Worm (Caenorhabditis elegans) whole organism, young adult: ENCODE results near the gene srh-7.

Experiments
- K11D2.4 ChIP-seq: fragments of 200-800 bp; sonication (Bioruptor generic); IDR thresholded peaks from 2 replicates; pipeline ENCODE4 v1.3.6; 2022; ENCODE audit warnings: missing genetic modification reagents, missing genetic modification characterization, missing compliant biosample characterization
- dpl-1 ChIP-seq: fragments of 150-350 bp; optimal IDR thresholded peaks from 2 replicates; lab custom pipeline; 2014; ENCODE audit warnings: missing biosample characterization, missing genetic modification reagents, missing genetic modification characterization
- egl-44 ChIP-seq: fragments of 200-800 bp; sonication (Bioruptor generic); IDR thresholded peaks from 2 replicates; pipeline ENCODE4 v1.3.6; 2022; ENCODE audit warnings: missing genetic modification reagents, missing genetic modification characterization, missing compliant biosample characterization
- hmg-20 ChIP-seq: fragments of 200-800 bp; sonication (Bioruptor generic); IDR thresholded peaks from 2 replicates; pipeline ENCODE4 v1.3.6; 2022; ENCODE audit warnings: missing genetic modification reagents, missing genetic modification characterization, missing compliant biosample characterization
- sdz-38 ChIP-seq: sonication (generic microtip); optimal IDR thresholded peaks from 2 replicates; lab custom pipeline; 2016; ENCODE audit warnings: missing genotype, missing genetic modification characterization, missing compliant biosample characterization
- snpc-4 ChIP-seq, 5 experiments: fragments of 150-350 bp in 1 of 5; sonication (generic microtip) in 4 of 5; optimal IDR thresholded peaks; 2 replicates each; lab custom pipeline; 2014 to 2018; ENCODE audit warnings: missing genetic modification characterization in 5 of 5, missing biosample characterization in 3 of 5, antibody characterized with exemption in 2 of 5, mild to moderate bottlenecking in 2 of 5, missing compliant biosample characterization in 2 of 5, missing genotype in 2 of 5, moderate library complexity in 2 of 5, missing genetic modification reagents in 1 of 5
- unc-62 ChIP-seq: fragments of 150-350 bp; optimal IDR thresholded peaks from 2 replicates; lab custom pipeline; 2014; ENCODE audit warnings: missing biosample characterization, missing genetic modification reagents, missing genetic modification characterization
- ztf-3 ChIP-seq: fragments of 200-800 bp; sonication (Bioruptor generic); optimal IDR thresholded peaks from 2 replicates; lab custom pipeline; 2018; ENCODE audit warnings: mild to moderate bottlenecking, missing genetic modification characterization, missing compliant biosample characterization

DNA sequence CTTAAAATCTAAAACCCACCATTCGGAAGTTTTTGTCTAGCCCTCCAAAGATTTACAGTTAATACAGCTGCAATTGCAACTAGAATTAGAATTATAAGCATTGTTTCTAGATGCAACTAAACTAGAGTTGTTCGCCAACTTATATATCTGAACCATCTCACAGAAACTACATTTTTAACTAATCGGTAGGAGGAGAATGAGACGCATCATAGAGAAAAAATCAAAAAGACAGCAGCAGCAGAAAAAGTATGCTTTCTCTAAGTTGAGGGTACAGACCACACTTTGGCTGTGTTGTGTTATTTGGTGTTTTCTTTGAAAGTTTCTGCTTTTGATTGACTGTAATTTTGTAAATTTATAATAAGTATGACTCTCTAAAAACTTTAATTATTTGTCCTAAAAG is 44.3 kb upstream of the srh-7 start, which contains the start of gene cyp-34A7:
- TF ChIP-seq ztf-3 (GFP tag; lab: Kevin White, UChicago): no peak
- no peak for TF ChIP-seq dpl-1
- TF ChIP-seq sdz-38: no peak
- no peak for TF ChIP-seq unc-62 (GFP tag; lab: Kevin White, UChicago)
- no peak for TF ChIP-seq hmg-20
- no peak for TF ChIP-seq K11D2.4
- TF ChIP-seq egl-44 (GFP tag; lab: Robert Waterston, UW): no peak
- TF ChIP-seq snpc-4 (GFP tag; optimal IDR thresholded peaks at IDR 0.05; lab: Kevin White, UChicago): no peak
- TF ChIP-seq snpc-4 (tag; optimal IDR thresholded peaks at IDR 0.05; lab: Kevin White, UChicago): no peak
